Fruit fly (Drosophila melanogaster) whole organism, larva: ENCODE data around the gene Shaw.
A peak's percentile ranks its signal among the peaks of the same experiment; 100 is the strongest.

Experiments used
- noc ChIP-seq: fragments of 200-800 bp; sonication (Bioruptor generic); optimal IDR thresholded peaks from 3 replicates; lab custom pipeline; 2019; ENCODE audit warnings: missing biosample characterization, mild to moderate bottlenecking, missing genetic modification characterization, moderate library complexity

The Shaw gene

DNA sequence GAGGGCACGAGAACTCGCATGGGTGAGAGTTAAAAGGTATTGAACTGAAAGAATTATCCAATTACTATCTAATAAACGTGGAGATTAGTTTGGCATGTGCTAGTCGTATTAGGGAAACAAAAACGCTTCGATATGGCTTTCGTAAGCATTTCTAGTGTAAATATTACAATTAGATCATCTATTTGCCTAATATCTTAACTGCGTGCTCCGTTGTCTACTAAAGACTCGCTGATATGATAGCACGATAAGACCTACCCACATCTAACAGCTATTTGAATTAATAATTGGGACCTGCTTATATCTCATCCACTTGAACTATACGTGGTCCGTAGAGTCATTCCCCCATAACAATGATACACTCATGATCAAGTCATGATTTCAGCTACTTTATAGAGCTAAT is 59.5 kb downstream of the Shaw start:
- TF ChIP-seq noc (tag; lab: Kevin White, UChicago), result no peak

DNA sequence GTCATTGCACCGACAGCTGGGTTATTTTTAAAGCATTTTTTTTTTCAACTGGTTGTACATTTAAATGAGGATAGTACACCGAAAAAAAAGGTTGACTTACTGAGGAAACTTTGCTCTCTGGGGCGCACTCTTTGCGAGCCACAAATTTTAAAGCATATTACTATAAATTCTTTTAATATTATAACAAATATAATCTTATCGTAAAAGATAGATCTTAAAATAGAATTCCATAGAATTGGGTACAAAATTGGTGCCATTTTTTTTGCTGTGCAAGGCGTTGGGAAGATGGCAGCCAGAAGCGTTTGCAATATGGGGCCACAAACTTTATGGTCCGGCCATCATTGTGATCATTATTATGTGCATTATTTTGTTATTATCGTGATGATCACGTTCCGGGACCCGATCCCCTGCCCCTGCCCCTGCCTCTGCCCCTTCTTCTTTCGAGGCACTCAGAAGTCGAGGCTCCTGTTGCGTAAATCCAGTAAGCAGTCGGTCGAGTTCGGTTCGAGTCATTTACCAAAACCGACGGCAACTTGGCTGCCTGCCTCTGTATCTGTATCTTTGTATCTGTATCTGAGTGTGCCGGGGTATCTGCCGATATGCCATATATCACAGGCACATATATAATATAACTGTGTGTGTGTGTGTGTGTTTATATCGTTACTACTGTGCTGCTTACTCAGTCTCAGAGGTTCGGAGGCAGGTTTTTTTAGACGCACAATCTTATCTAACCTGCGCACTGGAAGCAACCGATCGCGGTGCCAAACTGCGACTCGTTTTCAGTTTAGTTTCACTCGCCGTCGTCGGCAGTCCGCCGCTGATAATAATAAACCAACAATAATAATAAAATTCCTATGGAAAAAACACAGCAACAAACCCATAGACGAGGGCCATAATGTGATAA is 60.4 kb downstream of the Shaw start:
- TF ChIP-seq noc (tag; lab: Kevin White, UChicago), result peak; percentile 28
